Fruit fly (Drosophila melanogaster): ENCODE results near the gene CG13728.

The CG13728 gene

dm6 chr3L:17394435-17395017 lies 12.0 kb upstream of the CG13728 start:
- no peak for TF ChIP-seq svp (GFP tag)
- no peak for TF ChIP-seq pdm3 (GFP tag; optimal IDR thresholded peaks at IDR 0.05)
- TF ChIP-seq CG11762 (GFP tag; optimal IDR thresholded peaks at IDR 0.05; ENCODE audit: insufficient read depth), result no peak
- no peak for TF ChIP-seq Lpt (GFP tag; optimal IDR thresholded peaks at IDR 0.05)
- no peak for TF ChIP-seq cyc (GFP tag; optimal IDR thresholded peaks at IDR 0.05)
- no peak for TF ChIP-seq CG6808 (GFP tag; optimal IDR thresholded peaks at IDR 0.05)
- TF ChIP-seq CG3032 (tag; optimal IDR thresholded peaks at IDR 0.05), result no peak
- no peak for TF ChIP-seq lz (GFP tag; optimal IDR thresholded peaks at IDR 0.05)
- TF ChIP-seq Hr38 (GFP tag; optimal IDR thresholded peaks at IDR 0.05), result no peak
- TF ChIP-seq Met (GFP tag; optimal IDR thresholded peaks at IDR 0.05), result no peak

dm6 chr3L:17393098-17393497 lies 10.6 kb upstream of the CG13728 start:
- TF ChIP-seq Eip78C (GFP tag) (peak; percentile 6), CG6808 (GFP tag; optimal IDR thresholded peaks at IDR 0.05) (no peak)

dm6 chr3L:17392412-17392811 lies 9.9 kb upstream of the CG13728 start:
- TF ChIP-seq Eip78C (GFP tag) (peak; percentile 23), topi (GFP tag; optimal IDR thresholded peaks at IDR 0.05) (no peak), svp (GFP tag) (peak; percentile 27), ss (GFP tag; optimal IDR thresholded peaks at IDR 0.05) (no peak), Blimp-1 (GFP tag; optimal IDR thresholded peaks at IDR 0.05) (peak; percentile 70), vri (GFP tag; optimal IDR thresholded peaks at IDR 0.05) (peak; percentile 87)

dm6 chr3L:17391132-17391531 lies 8.6 kb upstream of the CG13728 start:
- TF ChIP-seq CG32006 (GFP tag; optimal IDR thresholded peaks at IDR 0.05) (no peak), CG6276 (GFP tag; optimal IDR thresholded peaks at IDR 0.05) (no peak), CG7368 (GFP tag; optimal IDR thresholded peaks at IDR 0.05) (no peak), CG15336 (GFP tag; IDR thresholded peaks at IDR 0.05) (no peak), CG6792 (GFP tag; optimal IDR thresholded peaks at IDR 0.05) (no peak), Sox102F (GFP tag; optimal IDR thresholded peaks at IDR 0.05) (no peak), CG10669 (GFP tag; optimal IDR thresholded peaks at IDR 0.05) (no peak), esn (GFP tag; optimal IDR thresholded peaks at IDR 0.05) (no peak), OdsH (GFP tag; optimal IDR thresholded peaks at IDR 0.05) (no peak), eg (GFP tag; IDR thresholded peaks at IDR 0.05) (no peak), Blimp-1 (GFP tag; optimal IDR thresholded peaks at IDR 0.05) (no peak), CG11762 (GFP tag; optimal IDR thresholded peaks at IDR 0.05; ENCODE audit: insufficient read depth) (no peak), CG8119 (GFP tag; IDR thresholded peaks at IDR 0.05) (no peak), CG6854 (GFP tag; optimal IDR thresholded peaks at IDR 0.05) (no peak), dsx (GFP tag; optimal IDR thresholded peaks at IDR 0.05; ENCODE audit: poor library complexity, severe bottlenecking) (no peak), topi (GFP tag; optimal IDR thresholded peaks at IDR 0.05) (no peak), Ets96B (tag; optimal IDR thresholded peaks at IDR 0.05) (no peak), Hr39 (GFP tag; optimal IDR thresholded peaks at IDR 0.05) (no peak)

- TF ChIP-seq topi (GFP tag; optimal IDR thresholded peaks at IDR 0.05), result no peak
- TF ChIP-seq vri (GFP tag; optimal IDR thresholded peaks at IDR 0.05), result no peak
- TF ChIP-seq CG32006 (GFP tag; optimal IDR thresholded peaks at IDR 0.05), result no peak
- TF ChIP-seq lz (GFP tag; optimal IDR thresholded peaks at IDR 0.05), result no peak
- no peak for TF ChIP-seq OdsH (GFP tag; optimal IDR thresholded peaks at IDR 0.05)
- no peak for TF ChIP-seq CG4318 (GFP tag; optimal IDR thresholded peaks at IDR 0.05)
- TF ChIP-seq fd59A (GFP tag; optimal IDR thresholded peaks at IDR 0.05), result no peak
- TF ChIP-seq esn (GFP tag; optimal IDR thresholded peaks at IDR 0.05), result no peak
- TF ChIP-seq CG8119 (GFP tag; IDR thresholded peaks at IDR 0.05), result no peak
- TF ChIP-seq cyc (GFP tag; optimal IDR thresholded peaks at IDR 0.05), result no peak
- no peak for TF ChIP-seq Ets96B (tag; optimal IDR thresholded peaks at IDR 0.05)
- no peak for TF ChIP-seq fkh (GFP tag; optimal IDR thresholded peaks at IDR 0.05)
These were observed 6.4 kb upstream of the CG13728 start, which contains the start of gene CG13731 for dm6 chr3L:17388895-17389294. CG13731 (minus strand) TSS chr3L:17388956.

Data from whole organism, prepupa.